Fruit fly (Drosophila melanogaster): ENCODE results near the gene CG44158.

dm6 chr3R:18252578-18252977 is 44.0 kb downstream of the CG44158 start, which contains the start of gene CG12320:
- TF ChIP-seq rn (GFP tag; IDR thresholded peaks at IDR 0.05) (no peak), CG17806 (tag; optimal IDR thresholded peaks at IDR 0.05) (no peak), CG4496 (GFP tag; IDR thresholded peaks at IDR 0.05) (no peak), Ets98B (GFP tag; IDR thresholded peaks at IDR 0.05) (no peak), CG14655 (GFP tag; optimal IDR thresholded peaks at IDR 0.05) (no peak)
